Fruit fly (Drosophila melanogaster) whole organism, embryonic: ENCODE results near the gene pug.

ENCODE experiments used
- Aef1 ChIP-seq: fragments of 200-800 bp; sonication (Bioruptor generic); IDR thresholded peaks from 3 replicates; pipeline ENCODE4 v1.3.6; 2022; ENCODE audit warnings: missing biosample characterization, missing genetic modification characterization
- BEAF-32 ChIP-seq: fragments of 200-800 bp; sonication (Bioruptor generic); optimal IDR thresholded peaks from 3 replicates; lab custom pipeline; 2017; ENCODE audit warnings: missing biosample characterization, missing genetic modification characterization, mild to moderate bottlenecking, moderate library complexity, missing genetic modification reagents
- Bgb ChIP-seq: fragments of 200-800 bp; sonication (Bioruptor generic); IDR thresholded peaks from 2 replicates; pipeline ENCODE4 v1.3.6; 2022; ENCODE audit warnings: missing biosample characterization, missing genetic modification characterization; ENCODE audit not compliant: partially characterized antibody
- CG1024 ChIP-seq: fragments of 200-800 bp; sonication (Bioruptor generic); IDR thresholded peaks from 2 replicates; pipeline ENCODE4 v1.3.6; 2022; ENCODE audit warnings: missing biosample characterization, missing genetic modification characterization
- CG10565 ChIP-seq: fragments of 200-800 bp; sonication (Bioruptor generic); optimal IDR thresholded peaks from 3 replicates; lab custom pipeline; 2016; ENCODE audit warnings: missing biosample characterization, mild to moderate bottlenecking, missing genetic modification characterization
- CG12104 ChIP-seq: fragments of 200-800 bp; sonication (Bioruptor generic); optimal IDR thresholded peaks from 3 replicates; lab custom pipeline; 2016; ENCODE audit warnings: missing biosample characterization, missing genetic modification characterization
- CG1233 ChIP-seq: fragments of 200-800 bp; sonication (Bioruptor generic); optimal IDR thresholded peaks from 4 replicates; lab custom pipeline; 2018; ENCODE audit warnings: missing biosample characterization, mild to moderate bottlenecking, missing genetic modification characterization
- CG12391 ChIP-seq: fragments of 200-800 bp; sonication (Bioruptor generic); optimal IDR thresholded peaks from 3 replicates; lab custom pipeline; 2018; ENCODE audit warnings: missing biosample characterization, mild to moderate bottlenecking, missing genetic modification characterization, moderate library complexity
- CG12769 ChIP-seq: fragments of 200-800 bp; sonication (Bioruptor generic); optimal IDR thresholded peaks from 2 replicates; lab custom pipeline; 2019; ENCODE audit warnings: missing biosample characterization, mild to moderate bottlenecking, missing genetic modification characterization, moderate library complexity
- CG1602 ChIP-seq: fragments of 200-800 bp; sonication (Bioruptor generic); optimal IDR thresholded peaks from 3 replicates; lab custom pipeline; 2016; ENCODE audit warnings: missing biosample characterization, missing genetic modification characterization
- CG16779 ChIP-seq: fragments of 200-800 bp; sonication (Bioruptor generic); IDR thresholded peaks from 2 replicates; pipeline ENCODE4 v1.3.6; 2022; ENCODE audit warnings: missing biosample characterization, missing genetic modification characterization
- CG16863 ChIP-seq: fragments of 200-800 bp; sonication (Bioruptor generic); optimal IDR thresholded peaks from 3 replicates; lab custom pipeline; 2016; ENCODE audit warnings: missing biosample characterization, missing genetic modification characterization
- CG18619 ChIP-seq: fragments of 200-800 bp; sonication (Bioruptor generic); optimal IDR thresholded peaks from 3 replicates; lab custom pipeline; 2017; ENCODE audit warnings: missing biosample characterization, mild to moderate bottlenecking, missing genetic modification characterization
- CG2116 ChIP-seq: fragments of 200-800 bp; sonication (Bioruptor generic); optimal IDR thresholded peaks from 3 replicates; lab custom pipeline; 2018; ENCODE audit warnings: missing biosample characterization, mild to moderate bottlenecking, missing genetic modification characterization
- CG2678 ChIP-seq: fragments of 200-800 bp; sonication (Bioruptor generic); optimal IDR thresholded peaks from 3 replicates; lab custom pipeline; 2019; ENCODE audit warnings: missing biosample characterization, mild to moderate bottlenecking, missing genetic modification characterization, moderate library complexity
- CG2875 ChIP-seq: fragments of 200-800 bp; sonication (Bioruptor generic); optimal IDR thresholded peaks from 2 replicates; lab custom pipeline; 2017; ENCODE audit warnings: missing biosample characterization, mild to moderate bottlenecking, missing genetic modification characterization, missing genetic modification reagents
- CG2889 ChIP-seq: fragments of 200-800 bp; sonication (Bioruptor generic); IDR thresholded peaks from 3 replicates; pipeline ENCODE4 v1.3.6; 2022; ENCODE audit warnings: missing biosample characterization, missing genetic modification characterization
- CG3065 ChIP-seq: fragments of 200-800 bp; sonication (Bioruptor generic); optimal IDR thresholded peaks from 2 replicates; lab custom pipeline; 2016; ENCODE audit warnings: missing biosample characterization, missing genetic modification characterization
- CG34422 ChIP-seq: fragments of 200-800 bp; sonication (Bioruptor generic); IDR thresholded peaks from 3 replicates; pipeline ENCODE4 v1.3.6; 2022; ENCODE audit warnings: missing biosample characterization, missing genetic modification characterization
- CG3847 ChIP-seq: fragments of 200-800 bp; sonication (Bioruptor generic); IDR thresholded peaks from 2 replicates; pipeline ENCODE4 v1.3.6; 2022; ENCODE audit warnings: missing biosample characterization, missing genetic modification characterization
- CG3995 ChIP-seq: fragments of 200-800 bp; sonication (Bioruptor generic); optimal IDR thresholded peaks from 3 replicates; lab custom pipeline; 2016; ENCODE audit warnings: missing biosample characterization, missing genetic modification characterization
- CG6654 ChIP-seq: fragments of 200-800 bp; sonication (Bioruptor generic); optimal IDR thresholded peaks from 2 replicates; lab custom pipeline; 2017; ENCODE audit warnings: missing biosample characterization, mild to moderate bottlenecking, missing genetic modification characterization
- CrebB ChIP-seq: fragments of 200-800 bp; sonication (Bioruptor generic); optimal IDR thresholded peaks from 3 replicates; lab custom pipeline; 2018; ENCODE audit warnings: missing biosample characterization, mild to moderate bottlenecking, missing genetic modification characterization
- Dip2 ChIP-seq: fragments of 200-800 bp; sonication (Bioruptor generic); IDR thresholded peaks from 2 replicates; pipeline ENCODE4 v1.3.6; 2022; ENCODE audit warnings: missing biosample characterization, missing genetic modification characterization
- Dll ChIP-seq: fragments of 200-800 bp; sonication (Bioruptor generic); IDR thresholded peaks from 4 replicates; pipeline ENCODE4 v1.3.6; 2022; ENCODE audit warnings: missing biosample characterization, missing genetic modification characterization; ENCODE audit not compliant: partially characterized antibody
- HLH54F ChIP-seq: fragments of 200-800 bp; sonication (Bioruptor generic); optimal IDR thresholded peaks from 3 replicates; lab custom pipeline; 2016; ENCODE audit warnings: missing biosample characterization, missing genetic modification characterization
- Hr39 ChIP-seq: fragments of >200 bp; optimal IDR thresholded peaks from 2 replicates; lab custom pipeline; 2017
- Hr78 ChIP-seq, 2 experiments: fragments of 200-800 bp in 1 of 2; fragments of >200 bp in 1 of 2; sonication (Bioruptor generic) in 1 of 2; optimal IDR thresholded peaks; 2 replicates each; lab custom pipeline; 2017 to 2019; ENCODE audit warnings: missing biosample characterization in 2 of 2, missing genetic modification characterization in 2 of 2, mild to moderate bottlenecking in 1 of 2, moderate library complexity in 1 of 2
- NC2α ChIP-seq: fragments of 200-800 bp; sonication (Bioruptor generic); optimal IDR thresholded peaks from 2 replicates; lab custom pipeline; 2016; ENCODE audit warnings: missing biosample characterization, missing genetic modification characterization
- Neu2 ChIP-seq: fragments of 200-800 bp; sonication (Bioruptor generic); optimal IDR thresholded peaks from 3 replicates; lab custom pipeline; 2016; ENCODE audit warnings: missing biosample characterization, missing genetic modification characterization, borderline replicate concordance
- Nf-YA ChIP-seq: fragments of 200-800 bp; sonication (Bioruptor generic); IDR thresholded peaks from 2 replicates; pipeline ENCODE4 v1.3.6; 2022; ENCODE audit warnings: missing biosample characterization, missing genetic modification characterization
- Nf-YC ChIP-seq: fragments of 200-800 bp; optimal IDR thresholded peaks from 3 replicates; lab custom pipeline; 2019; ENCODE audit warnings: missing biosample characterization, mild to moderate bottlenecking, missing genetic modification characterization, moderate library complexity
- Opbp ChIP-seq: fragments of 200-800 bp; sonication (Bioruptor generic); IDR thresholded peaks from 3 replicates; pipeline ENCODE4 v1.3.6; 2022; ENCODE audit warnings: missing biosample characterization, missing genetic modification characterization; ENCODE audit not compliant: partially characterized antibody
- Taf1 ChIP-seq: fragments of 200-800 bp; sonication (Bioruptor generic); IDR thresholded peaks from 2 replicates; pipeline ENCODE4 v1.3.6; 2022; ENCODE audit warnings: missing biosample characterization, missing genetic modification characterization
- bowl ChIP-seq: fragments of 200-800 bp; sonication (Bioruptor generic); IDR thresholded peaks from 2 replicates; pipeline ENCODE4 v1.3.6; 2022; ENCODE audit warnings: missing biosample characterization, missing genetic modification characterization
- fru ChIP-seq: fragments of >200 bp; optimal IDR thresholded peaks from 2 replicates; lab custom pipeline; 2017
- grau ChIP-seq: fragments of 200-800 bp; optimal IDR thresholded peaks from 3 replicates; lab custom pipeline; 2019; ENCODE audit warnings: missing biosample characterization, mild to moderate bottlenecking, missing genetic modification characterization, moderate library complexity
- lov ChIP-seq, 2 experiments: fragments of 200-800 bp in 1 of 2; fragments of >200 bp in 1 of 2; sonication (Bioruptor generic) in 1 of 2; IDR thresholded peaks in 1 of 2; optimal IDR thresholded peaks in 1 of 2; 2 replicates in 1 of 2; 3 replicates in 1 of 2; pipeline versions ENCODE4 v1.3.6 to Lab custom; 2017 to 2022; ENCODE audit warnings: missing biosample characterization in 1 of 2, missing genetic modification characterization in 1 of 2
- nerfin-1 ChIP-seq: fragments of 200-800 bp; sonication (Bioruptor generic); optimal IDR thresholded peaks from 3 replicates; lab custom pipeline; 2019; ENCODE audit warnings: missing biosample characterization, mild to moderate bottlenecking, missing genetic modification characterization, moderate library complexity
- pho ChIP-seq: fragments of 200-800 bp; sonication (Bioruptor generic); optimal IDR thresholded peaks from 2 replicates; lab custom pipeline; 2016; ENCODE audit warnings: missing biosample characterization, missing genetic modification characterization
- ranshi ChIP-seq: fragments of 200-800 bp; sonication (Bioruptor generic); IDR thresholded peaks from 2 replicates; pipeline ENCODE4 v1.3.6; 2022; ENCODE audit warnings: missing biosample characterization, missing genetic modification characterization
- rib ChIP-seq: fragments of 200-800 bp; sonication (Bioruptor generic); IDR thresholded peaks from 2 replicates; pipeline ENCODE4 v1.3.6; 2022; ENCODE audit warnings: missing biosample characterization, missing genetic modification characterization
- sens ChIP-seq: fragments of 200-800 bp; sonication (Bioruptor generic); peaks from one replicate; lab custom pipeline; 2016; ENCODE audit warnings: missing biosample characterization, missing genetic modification characterization
- shn ChIP-seq: fragments of 200-800 bp; sonication (Bioruptor generic); optimal IDR thresholded peaks from 3 replicates; lab custom pipeline; 2016; ENCODE audit warnings: missing biosample characterization, missing genetic modification characterization
- slou ChIP-seq: fragments of 200-800 bp; sonication (Bioruptor generic); optimal IDR thresholded peaks from 3 replicates; lab custom pipeline; 2016; ENCODE audit warnings: missing biosample characterization, missing genetic modification characterization
- stc ChIP-seq: fragments of 200-800 bp; sonication (Bioruptor generic); IDR thresholded peaks from 2 replicates; pipeline ENCODE4 v1.3.6; 2022; ENCODE audit warnings: missing biosample characterization, missing genetic modification characterization
- tll ChIP-seq, 2 experiments: fragments of 200-800 bp in 1 of 2; fragments of >200 bp in 1 of 2; sonication (Bioruptor generic) in 1 of 2; optimal IDR thresholded peaks; 2 replicates each; lab custom pipeline; 2017 to 2019; ENCODE audit warnings: missing biosample characterization in 2 of 2, missing genetic modification characterization in 2 of 2, mild to moderate bottlenecking in 1 of 2, moderate library complexity in 1 of 2
- wek ChIP-seq: fragments of 200-800 bp; sonication (Bioruptor generic); optimal IDR thresholded peaks from 3 replicates; lab custom pipeline; 2018; ENCODE audit warnings: missing biosample characterization, mild to moderate bottlenecking, missing genetic modification characterization, moderate library complexity
- wor ChIP-seq: fragments of 200-800 bp; sonication (Bioruptor generic); IDR thresholded peaks from 2 replicates; pipeline ENCODE4 v1.3.6; 2022; ENCODE audit warnings: missing biosample characterization, missing genetic modification characterization

pug gene

DNA sequence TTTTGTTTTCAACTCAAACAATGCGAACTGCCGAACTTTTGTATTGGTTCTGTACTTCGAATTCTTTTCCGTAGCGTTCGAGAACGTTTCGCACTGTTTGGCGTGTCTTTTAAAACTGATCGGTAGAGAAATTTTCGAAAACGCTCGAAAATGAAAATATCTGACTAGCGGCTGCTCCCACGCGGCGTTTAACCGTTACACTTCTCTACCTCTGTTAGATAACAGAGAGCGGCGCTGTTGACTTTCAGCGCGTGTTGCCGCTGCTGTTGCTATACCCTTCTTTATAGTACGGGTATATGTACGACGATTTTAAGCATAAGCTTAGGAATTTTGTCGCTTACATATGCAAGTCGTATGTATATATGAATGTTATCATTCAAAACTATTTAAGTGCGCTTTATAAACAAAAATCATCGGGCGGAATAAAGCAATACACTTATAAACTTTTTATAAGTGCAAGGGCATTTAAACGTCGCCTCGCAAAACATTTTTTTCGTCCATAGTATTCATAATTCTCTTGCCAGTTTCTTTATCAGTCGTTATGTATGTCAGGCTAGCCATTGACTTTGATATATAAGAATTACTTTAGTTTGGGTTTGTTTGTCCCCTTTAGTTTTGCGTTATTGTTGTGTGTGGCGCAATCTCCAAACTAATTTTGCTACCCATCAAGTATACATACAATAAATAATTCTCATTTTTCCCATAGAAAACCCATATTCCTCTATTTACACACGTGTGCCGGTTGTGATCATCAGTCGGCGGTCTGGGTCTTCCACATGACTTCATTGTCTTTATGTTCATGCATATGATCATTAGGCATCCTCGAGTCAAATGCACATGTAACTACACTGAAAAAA is 15.3 kb upstream of the pug start, which contains the start of gene Phyhd1 (continued):
- TF ChIP-seq Hr78 (GFP tag; optimal IDR thresholded peaks at IDR 0.05; lab: Kevin White, UChicago) (peak in 1 of 2 experiments; percentile 87), CG2678 (peak; percentile 95), CG12391 (tag; lab: Kevin White, UChicago) (peak; percentile 95), bowl (GFP tag; lab: Robert Waterston, UW) (peak; percentile 82), Dip2 (GFP tag; lab: Robert Waterston, UW) (peak; percentile 34; the same call in 1 of the 2 replicates), CG2875 (GFP tag; lab: Kevin White, UChicago) (peak; percentile 94), Neu2 (peak; percentile 61), Nf-YA (GFP tag; lab: Robert Waterston, UW) (peak; percentile 94), CG18619 (GFP tag; lab: Kevin White, UChicago) (peak; percentile 91), lov (optimal IDR thresholded peaks at IDR 0.05; lab: Kevin White, UChicago) (no peak), lov (GFP tag; IDR thresholded peaks at IDR 0.05; lab: Robert Waterston, UW) (peak; percentile 81; the same call in 2 of the 3 replicates), Hr39 (no peak), CG1024 (peak; percentile 87), tll (GFP tag; optimal IDR thresholded peaks at IDR 0.05; lab: Kevin White, UChicago) (peak in 1 of 2 experiments; percentile 60), Opbp (GFP tag; lab: Robert Waterston, UW) (no peak), CG6654 (GFP tag; lab: Kevin White, UChicago) (peak; percentile 85), nerfin-1 (tag; lab: Kevin White, UChicago) (peak; percentile 81), CG1233 (peak; percentile 85), Nf-YC (tag; lab: Kevin White, UChicago) (peak; percentile 76), CG2116 (GFP tag; lab: Kevin White, UChicago) (peak; percentile 62), CG12769 (tag; lab: Kevin White, UChicago) (peak; percentile 97), HLH54F (GFP tag; lab: Kevin White, UChicago) (peak; percentile 94), CG16779 (GFP tag; lab: Robert Waterston, UW) (peak; percentile 80), Dll (GFP tag; lab: Robert Waterston, UW) (no peak), CG3995 (peak; percentile 67), wor (GFP tag; lab: Robert Waterston, UW) (peak; percentile 86), wek (GFP tag; lab: Kevin White, UChicago) (peak; percentile 81), ranshi (peak; percentile 96), NC2α (GFP tag; lab: Kevin White, UChicago) (peak; percentile 93), fru (no peak), CrebB (tag; lab: Kevin White, UChicago) (peak; percentile 88), Bgb (GFP tag; lab: Robert Waterston, UW) (no peak), slou (peak; percentile 69), CG34422 (GFP tag; lab: Robert Waterston, UW) (peak; percentile 94), CG2889 (GFP tag; lab: Robert Waterston, UW) (peak; percentile 89), CG12104 (GFP tag; lab: Kevin White, UChicago) (peak; percentile 79), rib (GFP tag; lab: Robert Waterston, UW) (peak; percentile 84), CG10565 (GFP tag; lab: Kevin White, UChicago) (peak; percentile 84), pho (GFP tag; lab: Kevin White, UChicago) (peak; percentile 94), stc (GFP tag; lab: Robert Waterston, UW) (peak; percentile 94), CG1602 (GFP tag; lab: Kevin White, UChicago) (peak; percentile 95), CG3065 (GFP tag; lab: Kevin White, UChicago) (peak; percentile 73), grau (peak; percentile 94), shn (GFP tag; lab: Kevin White, UChicago) (peak; percentile 93), Taf1 (GFP tag; lab: Robert Waterston, UW) (peak; percentile 73), CG3847 (GFP tag; lab: Robert Waterston, UW) (peak; percentile 92), sens (GFP tag; lab: Kevin White, UChicago) (peak; percentile 98), CG16863 (GFP tag; lab: Kevin White, UChicago) (peak; percentile 96), BEAF-32 (GFP tag; lab: Kevin White, UChicago) (no peak), Aef1 (GFP tag; lab: Robert Waterston, UW) (peak; percentile 95)
